Worm (Caenorhabditis elegans) whole organism, midembryonic: ENCODE results near the gene C10F3.7.

Source experiments
- T22C8.4 ChIP-seq: fragments of 200-800 bp; sonication (Bioruptor generic); IDR thresholded peaks from 2 replicates; pipeline ENCODE4 v1.3.6; 2022; ENCODE audit warnings: missing genetic modification characterization, missing compliant biosample characterization
- cog-1 ChIP-seq: sonication (generic microtip); optimal IDR thresholded peaks from 2 replicates; lab custom pipeline; 2016; ENCODE audit warnings: missing genetic modification characterization, missing compliant biosample characterization
- flt-1 ChIP-seq: fragments of 200-800 bp; sonication (Bioruptor generic); IDR thresholded peaks from 2 replicates; pipeline ENCODE4 v1.3.6; 2022; ENCODE audit warnings: missing genetic modification characterization, missing compliant biosample characterization
- klf-2 ChIP-seq: fragments of 200-800 bp; sonication (Bioruptor generic); conservative IDR thresholded peaks from 2 replicates; pipeline ENCODE4 v1.3.6; 2022; ENCODE audit warnings: missing genetic modification reagents, missing genetic modification characterization, missing compliant biosample characterization
- med-1 ChIP-seq: sonication (generic microtip); optimal IDR thresholded peaks from 2 replicates; lab custom pipeline; 2017; ENCODE audit warnings: missing genetic modification characterization, mild to moderate bottlenecking, missing compliant biosample characterization, antibody characterized with exemption, missing genetic modification reagents; ENCODE audit not compliant: insufficient read depth
- ref-1 ChIP-seq: fragments of 200-800 bp; sonication (Bioruptor generic); conservative IDR thresholded peaks from 2 replicates; pipeline ENCODE4 v1.3.6; 2022; ENCODE audit warnings: missing genetic modification reagents, missing genetic modification characterization, missing compliant biosample characterization
- tab-1 ChIP-seq: fragments of 200-800 bp; sonication (Bioruptor generic); IDR thresholded peaks from 2 replicates; pipeline ENCODE4 v1.3.6; 2022; ENCODE audit warnings: missing genetic modification characterization, missing compliant biosample characterization
- ztf-23 ChIP-seq: fragments of 200-800 bp; sonication (Bioruptor generic); IDR thresholded peaks from 2 replicates; pipeline ENCODE4 v1.3.6; 2022; ENCODE audit warnings: missing genetic modification reagents, missing genetic modification characterization, missing compliant biosample characterization
- ztf-29 ChIP-seq: fragments of 200-800 bp; sonication (Bioruptor generic); IDR thresholded peaks from 2 replicates; pipeline ENCODE4 v1.3.6; 2022; ENCODE audit warnings: missing genetic modification reagents, missing genetic modification characterization, missing compliant biosample characterization

C10F3.7 gene

ce11 chrV:5953086-5953485 lies 33.6 kb downstream of the C10F3.7 start:
- TF ChIP-seq cog-1 (no peak), flt-1 (GFP tag; lab: Robert Waterston, UW) (no peak), tab-1 (GFP tag; lab: Robert Waterston, UW) (no peak), T22C8.4 (GFP tag; lab: Robert Waterston, UW) (no peak), klf-2 (GFP tag; lab: Robert Waterston, UW) (no peak), ztf-23 (no peak), ztf-29 (no peak), med-1 (no peak), ref-1 (GFP tag; lab: Robert Waterston, UW) (no peak)

DNA sequence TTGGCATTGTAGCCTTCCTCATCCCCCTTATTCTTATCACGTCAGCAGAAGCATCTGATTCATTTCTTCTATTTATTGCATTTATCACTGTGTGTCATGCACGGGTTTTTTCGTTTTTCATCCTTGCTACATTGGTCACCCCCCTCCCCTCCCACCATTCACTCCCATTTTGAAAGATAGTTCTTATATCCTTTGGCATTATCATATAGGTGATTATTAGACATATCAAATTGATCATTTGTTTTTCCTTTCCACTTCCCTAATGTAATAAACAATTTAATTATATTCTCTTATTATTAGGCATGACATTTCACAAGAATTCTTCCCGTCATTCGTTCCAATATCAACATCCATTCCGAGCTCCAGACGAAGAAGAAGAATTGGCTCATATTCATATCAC lies 35.5 kb downstream of the C10F3.7 start, which contains the start of gene M03F8.1:
Gene M03F8.1 (plus strand): TSS at position 301 of the 400 bp plus-strand sequence.
- TF ChIP-seq ztf-29 (no peak), med-1 (no peak), ref-1 (GFP tag; lab: Robert Waterston, UW) (no peak)

DNA sequence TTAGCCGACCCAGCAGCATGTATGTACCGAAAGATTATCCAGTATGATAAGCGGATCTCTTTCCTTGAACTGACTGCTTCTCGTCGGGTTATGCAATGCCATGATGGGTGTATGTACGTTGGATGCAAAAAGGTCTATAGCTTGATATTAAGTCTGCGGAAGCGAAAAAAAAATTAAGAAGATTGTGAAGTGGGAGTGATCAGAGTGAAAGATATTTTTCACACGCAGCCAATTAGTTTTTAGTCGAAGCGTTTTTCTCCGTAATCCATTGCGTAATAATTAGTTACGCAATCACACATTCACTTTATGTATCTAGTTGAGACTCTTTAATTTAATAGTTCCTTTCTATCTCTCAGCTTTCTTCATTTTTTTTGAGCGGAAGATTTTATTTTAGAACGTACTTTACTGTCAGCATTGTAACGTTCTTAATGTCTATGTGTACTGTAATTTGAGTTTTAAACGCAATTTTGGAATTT lies 36.9 kb downstream of the C10F3.7 start:
- TF ChIP-seq flt-1 (GFP tag; lab: Robert Waterston, UW) (no peak), ref-1 (GFP tag; lab: Robert Waterston, UW) (no peak), med-1 (no peak), tab-1 (GFP tag; lab: Robert Waterston, UW) (no peak), ztf-29 (no peak), T22C8.4 (GFP tag; lab: Robert Waterston, UW) (no peak), klf-2 (GFP tag; lab: Robert Waterston, UW) (no peak), ztf-23 (no peak), cog-1 (no peak)

DNA sequence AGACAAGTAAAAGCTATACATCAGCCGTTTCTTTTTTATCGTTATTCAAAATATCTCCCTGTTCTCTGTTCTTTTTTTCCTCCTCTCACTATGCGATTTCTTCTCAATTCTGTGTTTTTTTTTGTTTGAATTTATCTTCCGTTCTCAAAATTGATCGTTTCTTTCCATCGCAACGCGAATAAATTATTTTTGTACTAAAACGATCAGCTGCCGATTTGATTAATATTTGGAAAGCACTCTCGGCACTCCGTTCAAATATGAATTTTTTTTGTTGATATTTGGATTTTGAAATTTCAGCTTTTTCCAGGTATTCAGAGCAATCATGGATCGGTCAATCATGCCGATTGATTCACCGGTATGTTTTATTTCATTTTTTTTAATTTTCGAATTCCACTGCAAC lies 43.5 kb downstream of the C10F3.7 start, which contains the start of gene pst-1:
Gene pst-1 (plus strand): TSS at position 301 of the 400 bp plus-strand sequence.
- TF ChIP-seq klf-2 (GFP tag; lab: Robert Waterston, UW) (no peak), cog-1 (no peak), med-1 (no peak), T22C8.4 (GFP tag; lab: Robert Waterston, UW) (no peak), ztf-23 (no peak), flt-1 (GFP tag; lab: Robert Waterston, UW) (no peak), ref-1 (GFP tag; lab: Robert Waterston, UW) (no peak), tab-1 (GFP tag; lab: Robert Waterston, UW) (no peak), ztf-29 (no peak)

- TF ChIP-seq ztf-23: no peak
- TF ChIP-seq tab-1 (GFP tag; lab: Robert Waterston, UW): no peak
- no peak for TF ChIP-seq klf-2 (GFP tag; lab: Robert Waterston, UW)
- no peak for TF ChIP-seq ref-1 (GFP tag; lab: Robert Waterston, UW)
- no peak for TF ChIP-seq flt-1 (GFP tag; lab: Robert Waterston, UW)
- no peak for TF ChIP-seq med-1
- TF ChIP-seq T22C8.4 (GFP tag; lab: Robert Waterston, UW): no peak
- no peak for TF ChIP-seq ztf-29
- no peak for TF ChIP-seq cog-1
These were observed 47.1 kb downstream of the C10F3.7 start, which contains the start of gene syf-3 for ce11 chrV:5939503-5940072. Gene syf-3 (plus strand): TSS chrV:5940022.

DNA sequence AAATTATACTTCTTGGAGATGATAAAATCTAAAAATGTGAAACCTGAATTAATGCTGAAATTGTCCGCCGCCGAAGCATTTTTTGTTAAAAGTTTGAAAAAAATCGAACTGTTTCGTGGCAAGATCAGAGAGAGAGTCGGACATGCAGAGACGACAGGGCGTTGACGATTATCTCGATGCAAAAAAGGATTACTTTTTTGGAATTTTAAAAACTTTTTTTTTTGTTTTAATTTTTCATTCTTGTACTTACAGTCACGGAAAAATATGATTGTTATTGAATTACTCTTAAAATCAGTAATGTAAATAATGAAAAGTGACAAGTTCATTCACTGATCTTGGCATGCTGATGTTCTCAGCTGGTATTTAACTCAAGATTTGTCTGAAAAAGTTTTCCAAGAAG lies 50.0 kb downstream of the C10F3.7 start, which contains the start of the genes M03F8.5 and M03F8.7:
Gene M03F8.5 (minus strand): TSS at position 101 of the 400 bp plus-strand sequence.
Gene M03F8.7 (plus strand): TSS at position 249 of the 400 bp plus-strand sequence.
- no peak for TF ChIP-seq ztf-23
- TF ChIP-seq med-1: no peak
- TF ChIP-seq T22C8.4 (GFP tag; lab: Robert Waterston, UW): no peak
- no peak for TF ChIP-seq klf-2 (GFP tag; lab: Robert Waterston, UW)
- TF ChIP-seq tab-1 (GFP tag; lab: Robert Waterston, UW): no peak
- TF ChIP-seq ztf-29: no peak
- TF ChIP-seq ref-1 (GFP tag; lab: Robert Waterston, UW): no peak
